Fruit fly (Drosophila melanogaster) whole organism, embryonic: ENCODE data around the gene lilli.

Source experiments
- Ada2b ChIP-seq: fragments of 200-800 bp; sonication (Bioruptor generic); IDR thresholded peaks from 2 replicates; pipeline ENCODE4 v1.3.6; 2022; ENCODE audit warnings: missing biosample characterization, missing genetic modification characterization
- Awh ChIP-seq: fragments of 200-800 bp; sonication (Bioruptor generic); IDR thresholded peaks from 2 replicates; pipeline ENCODE4, ENCODE4 v1.3.6; 2022; ENCODE audit warnings: missing biosample characterization, missing genetic modification characterization
- Blimp-1 ChIP-seq: fragments of 200-800 bp; sonication (Bioruptor generic); optimal IDR thresholded peaks from 3 replicates; lab custom pipeline; 2018; ENCODE audit warnings: missing biosample characterization, missing genetic modification characterization, mild to moderate bottlenecking, moderate library complexity, missing genetic modification reagents
- CG12942 ChIP-seq: fragments of 200-800 bp; sonication (Bioruptor generic); optimal IDR thresholded peaks from 3 replicates; lab custom pipeline; 2016; ENCODE audit warnings: missing biosample characterization, missing genetic modification characterization
- CG1647 ChIP-seq: fragments of 200-800 bp; sonication (Bioruptor generic); optimal IDR thresholded peaks from 3 replicates; lab custom pipeline; 2016; ENCODE audit warnings: missing biosample characterization, missing genetic modification characterization
- CG17328 ChIP-seq: fragments of 200-800 bp; sonication (Bioruptor generic); IDR thresholded peaks from 2 replicates; pipeline ENCODE4 v1.3.6; 2022; ENCODE audit warnings: missing biosample characterization, missing genetic modification characterization
- CG17568 ChIP-seq: fragments of 200-800 bp; sonication (Bioruptor generic); optimal IDR thresholded peaks from 2 replicates; lab custom pipeline; 2018; ENCODE audit warnings: missing biosample characterization, mild to moderate bottlenecking, missing genetic modification characterization, moderate library complexity
- CG17612 ChIP-seq: fragments of 200-800 bp; sonication (Bioruptor generic); IDR thresholded peaks from 2 replicates; pipeline ENCODE4 v1.3.6; 2022; ENCODE audit warnings: missing biosample characterization, missing genetic modification characterization
- CG18599 ChIP-seq: fragments of 200-800 bp; sonication (Bioruptor generic); optimal IDR thresholded peaks from 3 replicates; lab custom pipeline; 2017; ENCODE audit warnings: missing biosample characterization, missing genetic modification characterization, mild to moderate bottlenecking, moderate library complexity, missing genetic modification reagents
- CG2202 ChIP-seq: fragments of 200-800 bp; sonication (Bioruptor generic); optimal IDR thresholded peaks from 2 replicates; lab custom pipeline; 2018; ENCODE audit warnings: missing biosample characterization, mild to moderate bottlenecking, missing genetic modification characterization
- CG2875 ChIP-seq: fragments of 200-800 bp; sonication (Bioruptor generic); optimal IDR thresholded peaks from 2 replicates; lab custom pipeline; 2017; ENCODE audit warnings: missing biosample characterization, mild to moderate bottlenecking, missing genetic modification characterization, missing genetic modification reagents
- CG33213 ChIP-seq: fragments of 200-800 bp; sonication (Bioruptor generic); optimal IDR thresholded peaks from 3 replicates; lab custom pipeline; 2016; ENCODE audit warnings: missing biosample characterization, missing genetic modification characterization
- CG34376 ChIP-seq: fragments of 200-800 bp; sonication (Bioruptor generic); optimal IDR thresholded peaks from 2 replicates; lab custom pipeline; 2018; ENCODE audit warnings: missing biosample characterization, mild to moderate bottlenecking, missing genetic modification characterization
- CG7786 ChIP-seq: fragments of 200-800 bp; sonication (Bioruptor generic); optimal IDR thresholded peaks from 2 replicates; lab custom pipeline; 2016; ENCODE audit warnings: missing biosample characterization, missing genetic modification characterization
- CTCF ChIP-seq: fragments of 200-800 bp; sonication (Bioruptor generic); optimal IDR thresholded peaks from 2 replicates; lab custom pipeline; 2017; ENCODE audit warnings: missing biosample characterization, mild to moderate bottlenecking, missing genetic modification characterization, moderate library complexity
- CoRest ChIP-seq: fragments of 200-800 bp; sonication (Bioruptor generic); optimal IDR thresholded peaks from 3 replicates; lab custom pipeline; 2018; ENCODE audit warnings: missing biosample characterization, mild to moderate bottlenecking, missing genetic modification characterization, moderate library complexity
- Dbx ChIP-seq: fragments of 200-800 bp; sonication (Bioruptor generic); IDR thresholded peaks from 3 replicates; pipeline ENCODE4 v1.3.6; 2022; ENCODE audit warnings: missing biosample characterization, missing genetic modification characterization
- Eip74EF ChIP-seq, 2 experiments: fragments of 200-800 bp in 1 of 2; fragments of >200 bp in 1 of 2; sonication (Bioruptor generic) in 1 of 2; optimal IDR thresholded peaks; 2 replicates each; lab custom pipeline; 2017 to 2019; ENCODE audit warnings: missing biosample characterization in 2 of 2, missing genetic modification characterization in 2 of 2, mild to moderate bottlenecking in 1 of 2, moderate library complexity in 1 of 2
- HLHmδ ChIP-seq: fragments of 200-800 bp; sonication (Bioruptor generic); optimal IDR thresholded peaks from 2 replicates; lab custom pipeline; 2018; ENCODE audit warnings: missing biosample characterization, mild to moderate bottlenecking, missing genetic modification characterization, moderate library complexity
- Hr3 ChIP-seq: fragments of 200-800 bp; sonication (Bioruptor generic); optimal IDR thresholded peaks from 3 replicates; lab custom pipeline; 2016; ENCODE audit warnings: missing biosample characterization, missing genetic modification characterization
- MESR4 ChIP-seq: fragments of 200-800 bp; sonication (Bioruptor generic); optimal IDR thresholded peaks from 2 replicates; lab custom pipeline; 2018; ENCODE audit warnings: missing biosample characterization, mild to moderate bottlenecking, missing genetic modification characterization, moderate library complexity
- MTF-1 ChIP-seq: fragments of 200-800 bp; sonication (Bioruptor generic); optimal IDR thresholded peaks from 2 replicates; lab custom pipeline; 2018; ENCODE audit warnings: missing biosample characterization, mild to moderate bottlenecking, missing genetic modification characterization, borderline replicate concordance
- Mes4 ChIP-seq: fragments of 200-800 bp; sonication (Bioruptor generic); optimal IDR thresholded peaks from 2 replicates; lab custom pipeline; 2016; ENCODE audit warnings: missing biosample characterization, missing genetic modification characterization
- Poxn ChIP-seq: fragments of 200-800 bp; sonication (Bioruptor generic); IDR thresholded peaks from 2 replicates; pipeline ENCODE4 v1.3.6; 2022; ENCODE audit warnings: missing biosample characterization, missing genetic modification characterization
- Ssrp ChIP-seq: fragments of 200-800 bp; sonication (Bioruptor generic); optimal IDR thresholded peaks from 2 replicates; lab custom pipeline; 2018; ENCODE audit warnings: missing biosample characterization, mild to moderate bottlenecking, missing genetic modification characterization, moderate library complexity
- Stat92E ChIP-seq, 3 experiments: fragments of >200 bp in 2 of 3; fragments of 200-800 bp in 1 of 3; sonication (Bioruptor generic) in 1 of 3; optimal IDR thresholded peaks; 2 replicates each; lab custom pipeline; 2017 to 2019; ENCODE audit warnings: missing biosample characterization in 3 of 3, missing genetic modification characterization in 3 of 3, mild to moderate bottlenecking in 1 of 3, moderate library complexity in 1 of 3
- Xrp1 ChIP-seq: fragments of 200-800 bp; sonication (Bioruptor generic); IDR thresholded peaks from 2 replicates; pipeline ENCODE4 v1.3.6; 2022; ENCODE audit warnings: missing biosample characterization, missing genetic modification characterization
- amos ChIP-seq: fragments of 200-800 bp; sonication (Bioruptor generic); IDR thresholded peaks from 2 replicates; pipeline ENCODE4 v1.3.6; 2022; ENCODE audit warnings: missing biosample characterization, missing genetic modification characterization; ENCODE audit not compliant: partially characterized antibody
- bbx ChIP-seq: fragments of 200-800 bp; sonication (Bioruptor generic); IDR thresholded peaks from 2 replicates; pipeline ENCODE4 v1.3.6; 2022; ENCODE audit warnings: missing biosample characterization, missing genetic modification characterization; ENCODE audit not compliant: partially characterized antibody
- chn ChIP-seq: fragments of 200-800 bp; sonication (Bioruptor generic); optimal IDR thresholded peaks from 2 replicates; lab custom pipeline; 2016; ENCODE audit warnings: missing biosample characterization, missing genetic modification characterization
- corto ChIP-seq: fragments of 200-800 bp; sonication (Bioruptor generic); optimal IDR thresholded peaks from 2 replicates; lab custom pipeline; 2016; ENCODE audit warnings: missing biosample characterization, mild to moderate bottlenecking, missing genetic modification characterization, moderate library complexity
- da ChIP-seq: fragments of 200-800 bp; sonication (Bioruptor generic); optimal IDR thresholded peaks from 2 replicates; lab custom pipeline; 2016; ENCODE audit warnings: missing biosample characterization, missing genetic modification characterization
- dmrt11E ChIP-seq: fragments of 200-800 bp; sonication (Bioruptor generic); optimal IDR thresholded peaks from 3 replicates; lab custom pipeline; 2018; ENCODE audit warnings: missing biosample characterization, mild to moderate bottlenecking, missing genetic modification characterization, moderate library complexity
- ems ChIP-seq: fragments of 200-800 bp; sonication (Bioruptor generic); optimal IDR thresholded peaks from 3 replicates; lab custom pipeline; 2016; ENCODE audit warnings: missing biosample characterization, missing genetic modification characterization
- eve ChIP-seq, 2 experiments: fragments of >200 bp; optimal IDR thresholded peaks; 2 replicates each; lab custom pipeline; 2017; ENCODE audit warnings: missing biosample characterization in 2 of 2, missing genetic modification characterization in 2 of 2
- eyg ChIP-seq: fragments of 200-800 bp; sonication (Bioruptor generic); optimal IDR thresholded peaks from 3 replicates; lab custom pipeline; 2016; ENCODE audit warnings: missing biosample characterization, missing genetic modification characterization
- gcm2 ChIP-seq: fragments of 200-800 bp; sonication (Bioruptor generic); optimal IDR thresholded peaks from 2 replicates; lab custom pipeline; 2016; ENCODE audit warnings: missing biosample characterization, missing genetic modification characterization
- gem ChIP-seq: fragments of 200-800 bp; sonication (Bioruptor generic); optimal IDR thresholded peaks from 2 replicates; lab custom pipeline; 2019; ENCODE audit warnings: missing biosample characterization, mild to moderate bottlenecking, missing genetic modification characterization, moderate library complexity
- gsb-n ChIP-seq: fragments of 200-800 bp; sonication (Bioruptor generic); optimal IDR thresholded peaks from 3 replicates; lab custom pipeline; 2018; ENCODE audit warnings: missing biosample characterization, mild to moderate bottlenecking, missing genetic modification characterization
- ind ChIP-seq: fragments of 200-800 bp; sonication (Bioruptor generic); optimal IDR thresholded peaks from 3 replicates; lab custom pipeline; 2016; ENCODE audit warnings: missing biosample characterization, missing genetic modification characterization
- nmo ChIP-seq: fragments of 200-800 bp; sonication (Bioruptor generic); optimal IDR thresholded peaks from 2 replicates; lab custom pipeline; 2018; ENCODE audit warnings: missing biosample characterization, mild to moderate bottlenecking, missing genetic modification characterization, moderate library complexity
- pan ChIP-seq, 4 experiments: fragments of >200 bp in 3 of 4; fragments of 200-800 bp in 1 of 4; sonication (Bioruptor generic) in 1 of 4; optimal IDR thresholded peaks in 3 of 4; IDR thresholded peaks in 1 of 4; 2 replicates each; pipeline versions ENCODE4 v1.3.6 to Lab custom; 2017 to 2022; ENCODE audit warnings: missing biosample characterization in 2 of 4, missing genetic modification characterization in 2 of 4, mixed read lengths in 1 of 4
- psq ChIP-seq: fragments of 200-800 bp; sonication (Bioruptor generic); optimal IDR thresholded peaks from 2 replicates; lab custom pipeline; 2017; ENCODE audit warnings: missing biosample characterization, missing genetic modification characterization
- sima ChIP-seq: fragments of 200-800 bp; sonication (Bioruptor generic); optimal IDR thresholded peaks from 2 replicates; lab custom pipeline; 2016; ENCODE audit warnings: missing biosample characterization, missing genetic modification characterization
- ssp ChIP-seq: fragments of 200-800 bp; sonication (Bioruptor generic); IDR thresholded peaks from 2 replicates; pipeline ENCODE4 v1.3.6; 2022; ENCODE audit warnings: missing biosample characterization, missing genetic modification characterization
- stwl ChIP-seq: fragments of 200-800 bp; sonication (Bioruptor generic); optimal IDR thresholded peaks from 3 replicates; lab custom pipeline; 2018; ENCODE audit warnings: missing biosample characterization, mild to moderate bottlenecking, missing genetic modification characterization, moderate library complexity
- tap ChIP-seq: fragments of 200-800 bp; optimal IDR thresholded peaks from 3 replicates; lab custom pipeline; 2019; ENCODE audit warnings: missing biosample characterization, mild to moderate bottlenecking, missing genetic modification characterization, moderate library complexity
- tio ChIP-seq: fragments of 200-800 bp; sonication (Bioruptor generic); optimal IDR thresholded peaks from 2 replicates; lab custom pipeline; 2017; ENCODE audit warnings: missing biosample characterization, missing genetic modification characterization, inconsistent platforms
- trem ChIP-seq: fragments of 200-800 bp; optimal IDR thresholded peaks from 3 replicates; lab custom pipeline; 2019; ENCODE audit warnings: missing biosample characterization, mild to moderate bottlenecking, missing genetic modification characterization, moderate library complexity
- zf30C ChIP-seq: fragments of 200-800 bp; sonication (Bioruptor generic); optimal IDR thresholded peaks from 3 replicates; lab custom pipeline; 2018; ENCODE audit warnings: missing biosample characterization, mild to moderate bottlenecking, missing genetic modification characterization

Gene lilli

dm6 chr2L:2878188-2878587 is 7.5 kb upstream of the lilli start, which contains the start of the genes Prx6a and Sbat (continued):
- TF ChIP-seq CTCF (GFP tag; lab: Kevin White, UChicago) (peak; percentile 17), CG17612 (GFP tag; lab: Robert Waterston, UW) (no peak), gsb-n (tag; lab: Kevin White, UChicago) (peak; percentile 57), CG1647 (GFP tag; lab: Kevin White, UChicago) (no peak), MESR4 (GFP tag; lab: Kevin White, UChicago) (peak; percentile 4), ssp (GFP tag; lab: Robert Waterston, UW) (peak; percentile 58), CoRest (tag; lab: Kevin White, UChicago) (peak; percentile 86), eyg (no peak), CG17568 (peak; percentile 49), eve (GFP tag; optimal IDR thresholded peaks at IDR 0.05; lab: Kevin White, UChicago) (no peak), Eip74EF (GFP tag; optimal IDR thresholded peaks at IDR 0.05; lab: Kevin White, UChicago) (no peak), stwl (tag; lab: Kevin White, UChicago) (peak; percentile 66), Xrp1 (GFP tag; lab: Robert Waterston, UW) (peak; percentile 79), CG7786 (GFP tag; lab: Kevin White, UChicago) (peak; percentile 77), Poxn (GFP tag; lab: Robert Waterston, UW) (no peak), bbx (GFP tag; lab: Robert Waterston, UW) (no peak), CG17328 (GFP tag; lab: Robert Waterston, UW) (peak; percentile 36; the same call in 1 of the 2 replicates), ind (GFP tag; lab: Kevin White, UChicago) (peak; percentile 79), nmo (GFP tag; lab: Kevin White, UChicago) (peak; percentile 86), CG34376 (peak; percentile 91), gcm2 (GFP tag; lab: Kevin White, UChicago) (peak; percentile 58), dmrt11E (tag; lab: Kevin White, UChicago) (peak; percentile 65), Mes4 (GFP tag; lab: Kevin White, UChicago) (peak; percentile 42), sima (GFP tag; lab: Kevin White, UChicago) (peak; percentile 21), corto (no peak), tap (tag; lab: Kevin White, UChicago) (peak; percentile 37), Ssrp (tag; lab: Kevin White, UChicago) (peak; percentile 60), CG12942 (GFP tag; lab: Kevin White, UChicago) (peak; percentile 66), amos (GFP tag; lab: Robert Waterston, UW) (peak; percentile 33; the same call in 1 of the 2 replicates), chn (peak; percentile 62), zf30C (no peak), Dbx (GFP tag; lab: Robert Waterston, UW) (peak; percentile 61; the same call in 2 of the 3 replicates), CG33213 (GFP tag; lab: Kevin White, UChicago) (peak; percentile 69), tio (no peak), HLHmδ (GFP tag; lab: Kevin White, UChicago) (no peak), CG18599 (GFP tag; lab: Kevin White, UChicago) (peak; percentile 81), Blimp-1 (GFP tag; lab: Kevin White, UChicago) (peak; percentile 58), MTF-1 (no peak), ems (GFP tag; lab: Kevin White, UChicago) (no peak), Hr3 (GFP tag; lab: Kevin White, UChicago) (peak; percentile 56), psq (no peak), CG2875 (GFP tag; lab: Kevin White, UChicago) (no peak), Ada2b (peak; percentile 62; the same call in 1 of the 2 replicates), CG2202 (peak; percentile 29), Awh (no peak), Stat92E (GFP tag; optimal IDR thresholded peaks at IDR 0.05; lab: Kevin White, UChicago) (peak in 1 of 3 experiments; percentile 35), pan (optimal IDR thresholded peaks at IDR 0.05; lab: Kevin White, UChicago) (no peak), pan (GFP tag; optimal IDR thresholded peaks at IDR 0.05 in 1 of 2, IDR thresholded peaks at IDR 0.05 in 1 of 2) (peak in 1 of 2 experiments; percentile 59), gem (tag; lab: Kevin White, UChicago) (peak; percentile 79), trem (tag; lab: Kevin White, UChicago) (peak; percentile 79), da (peak; percentile 53)
